Worm (Caenorhabditis elegans): ENCODE results near the gene age-1.

The age-1 gene

ce11 chrII:11501956-11502355 lies 24.9 kb downstream of the age-1 start (continued):
- TF ChIP-seq tbx-2 (tag; optimal IDR thresholded peaks at IDR 0.05) (peak; percentile 39), elt-1 (tag; optimal IDR thresholded peaks at IDR 0.05) (no peak), R02D3.7 (tag; optimal IDR thresholded peaks at IDR 0.05) (no peak), daf-12 (tag; optimal IDR thresholded peaks at IDR 0.05) (no peak), nhr-76 (tag; optimal IDR thresholded peaks at IDR 0.05) (no peak), egl-5 (tag; optimal IDR thresholded peaks at IDR 0.05) (no peak), nhr-77 (tag; optimal IDR thresholded peaks at IDR 0.05) (no peak), nfya-1 (tag; optimal IDR thresholded peaks at IDR 0.05; ENCODE audit: insufficient read depth) (no peak), elt-2 (tag; optimal IDR thresholded peaks at IDR 0.05) (no peak), nhr-12 (tag; optimal IDR thresholded peaks at IDR 0.05) (no peak), nhr-67 (tag; optimal IDR thresholded peaks at IDR 0.05) (no peak), snpc-4 (tag; optimal IDR thresholded peaks at IDR 0.05) (no peak), aly-2 (tag; optimal IDR thresholded peaks at IDR 0.05) (no peak), zag-1 (tag; optimal IDR thresholded peaks at IDR 0.05) (no peak), ceh-9 (tag; optimal IDR thresholded peaks at IDR 0.05) (no peak), ceh-82 (tag; optimal IDR thresholded peaks at IDR 0.05) (no peak), nhr-237 (tag; optimal IDR thresholded peaks at IDR 0.05) (no peak), ztf-4 (tag; optimal IDR thresholded peaks at IDR 0.05) (no peak), eor-1 (tag; optimal IDR thresholded peaks at IDR 0.05) (no peak), lin-39 (tag; optimal IDR thresholded peaks at IDR 0.05) (no peak)

DNA sequence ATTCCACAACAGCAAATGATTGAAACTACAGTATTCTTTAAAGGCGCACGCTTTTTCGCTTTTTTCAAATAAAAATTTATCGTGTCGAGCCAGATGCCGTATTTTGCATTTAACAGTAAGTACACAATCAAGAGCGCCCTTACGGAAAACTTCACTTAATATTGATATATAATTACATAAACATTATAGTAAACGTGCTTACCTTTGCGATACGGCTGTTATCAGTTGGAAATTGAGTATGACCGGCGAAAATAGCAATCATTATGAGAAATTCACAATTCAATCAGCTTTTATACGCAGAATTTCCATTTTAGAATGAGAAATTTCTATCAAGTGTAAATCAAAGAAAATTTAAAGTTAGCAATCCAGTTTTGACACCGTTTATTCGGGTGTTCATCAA lies 26.7 kb downstream of the age-1 start, which contains the start of gene B0334.20:
TSS of gene B0334.20 (minus strand) at position 262 of the 400 bp plus-strand sequence.
- TF ChIP-seq nhr-23 (tag; optimal IDR thresholded peaks at IDR 0.05) = no peak
- TF ChIP-seq fkh-2 (tag; optimal IDR thresholded peaks at IDR 0.05) = no peak
- no peak for TF ChIP-seq ztf-4 (tag; optimal IDR thresholded peaks at IDR 0.05)
- no peak for TF ChIP-seq eor-1 (tag; optimal IDR thresholded peaks at IDR 0.05)
- TF ChIP-seq elt-2 (tag; optimal IDR thresholded peaks at IDR 0.05) = peak; percentile 44

DNA sequence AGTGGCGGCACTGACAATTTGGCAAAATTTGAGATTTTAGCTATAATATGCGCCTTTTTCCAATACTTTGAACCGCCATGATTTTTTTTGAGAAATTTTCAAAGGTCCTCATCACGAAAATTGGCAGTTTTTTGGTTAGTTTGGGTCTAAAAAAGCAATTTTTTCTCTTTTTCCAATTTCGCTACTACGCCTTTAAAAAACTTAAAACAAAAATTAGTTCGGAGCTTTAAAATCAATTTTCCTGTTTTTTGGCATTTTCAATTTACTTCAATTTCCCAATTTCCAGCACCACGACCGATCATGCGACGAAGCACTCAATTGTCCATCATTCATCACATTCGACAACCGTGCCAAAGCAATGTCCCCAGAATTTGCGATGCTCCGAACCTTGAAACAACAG lies 29.5 kb downstream of the age-1 start, which contains the start of gene B0334.5:
TSS of gene B0334.5 (plus strand) at position 301 of the 400 bp plus-strand sequence.
- TF ChIP-seq mdl-1 (tag; optimal IDR thresholded peaks at IDR 0.05) = no peak
- TF ChIP-seq pha-4 (tag; optimal IDR thresholded peaks at IDR 0.05) = no peak
- no peak for TF ChIP-seq ceh-28 (tag; optimal IDR thresholded peaks at IDR 0.05)
- TF ChIP-seq elt-1 (tag; optimal IDR thresholded peaks at IDR 0.05) = no peak
- no peak for TF ChIP-seq ztf-11 (tag; optimal IDR thresholded peaks at IDR 0.05)
- no peak for TF ChIP-seq nhr-43 (tag; optimal IDR thresholded peaks at IDR 0.05; ENCODE audit: poor library complexity, severe bottlenecking)
- TF ChIP-seq nhr-77 (tag; optimal IDR thresholded peaks at IDR 0.05) = no peak
- no peak for TF ChIP-seq eor-1 (tag; optimal IDR thresholded peaks at IDR 0.05)
- TF ChIP-seq unc-39 (tag; optimal IDR thresholded peaks at IDR 0.05) = no peak
- TF ChIP-seq ceh-82 (tag; optimal IDR thresholded peaks at IDR 0.05) = no peak
- TF ChIP-seq skn-1 (tag; optimal IDR thresholded peaks at IDR 0.05) = no peak
- no peak for TF ChIP-seq hmg-11 (tag; optimal IDR thresholded peaks at IDR 0.05)

DNA sequence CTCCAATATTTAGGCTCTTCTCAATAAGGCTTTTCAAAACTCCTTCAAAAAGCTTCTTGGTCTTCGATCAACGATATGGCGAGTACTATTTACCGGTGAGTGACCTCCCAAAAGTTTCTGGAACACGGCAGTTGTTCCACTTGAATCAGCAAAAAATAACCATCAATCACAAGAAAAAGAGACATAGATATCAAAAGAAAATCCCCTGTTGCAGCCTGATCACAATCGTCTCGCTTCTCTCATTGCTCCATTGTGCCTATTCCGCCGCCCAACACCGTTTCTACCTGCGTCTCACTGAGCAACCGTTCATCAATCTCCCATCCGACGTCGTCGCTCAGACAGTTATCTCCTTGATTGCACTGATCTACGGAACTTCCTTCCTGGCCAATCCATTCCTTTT lies 30.1 kb downstream of the age-1 start, which contains the start of gene emc-5:
TSS of gene emc-5 (plus strand) at position 14 of the 400 bp plus-strand sequence.
- TF ChIP-seq lin-39 (tag; optimal IDR thresholded peaks at IDR 0.05) = peak; percentile 69
- TF ChIP-seq nfya-1 (tag; optimal IDR thresholded peaks at IDR 0.05; ENCODE audit: insufficient read depth) = peak; percentile 21
- no peak for TF ChIP-seq mdl-1 (tag; optimal IDR thresholded peaks at IDR 0.05)

- TF ChIP-seq nhr-43 (tag; optimal IDR thresholded peaks at IDR 0.05; ENCODE audit: poor library complexity, severe bottlenecking) = no peak
- TF ChIP-seq aly-2 (tag; optimal IDR thresholded peaks at IDR 0.05) = no peak
- no peak for TF ChIP-seq ceh-9 (tag; optimal IDR thresholded peaks at IDR 0.05)
- no peak for TF ChIP-seq lsy-12 (tag; optimal IDR thresholded peaks at IDR 0.05)
- TF ChIP-seq nhr-11 (tag; optimal IDR thresholded peaks at IDR 0.05) = no peak
- TF ChIP-seq lin-39 (tag; optimal IDR thresholded peaks at IDR 0.05) = no peak
- no peak for TF ChIP-seq tbx-2 (tag; optimal IDR thresholded peaks at IDR 0.05)
- no peak for TF ChIP-seq eor-1 (tag; optimal IDR thresholded peaks at IDR 0.05)
- TF ChIP-seq unc-62 (GFP tag; optimal IDR thresholded peaks at IDR 0.05) = no peak
- no peak for TF ChIP-seq jun-1 (tag; optimal IDR thresholded peaks at IDR 0.05)
These were observed 31.0 kb downstream of the age-1 start for ce11 chrII:11495806-11496205.

All from whole organism, L3 larva.